Worm (Caenorhabditis elegans) whole organism, late embryonic: ENCODE results near the gene ced-8.

ENCODE experiments used
- C08G9.2 ChIP-seq: sonication (generic microtip); optimal IDR thresholded peaks from 2 replicates; lab custom pipeline; 2016; ENCODE audit warnings: mild to moderate bottlenecking, missing genetic modification characterization, moderate library complexity, missing compliant biosample characterization
- F13H6.1 ChIP-seq: sonication (generic microtip); optimal IDR thresholded peaks from 2 replicates; lab custom pipeline; 2016; ENCODE audit warnings: missing genetic modification characterization, missing compliant biosample characterization
- K02D7.2 ChIP-seq: sonication (generic microtip); optimal IDR thresholded peaks from 2 replicates; lab custom pipeline; 2017; ENCODE audit warnings: mild to moderate bottlenecking, missing genetic modification characterization, missing compliant biosample characterization
- T23F11.4 ChIP-seq: fragments of 200-800 bp; sonication (Bioruptor generic); optimal IDR thresholded peaks from 2 replicates; lab custom pipeline; 2018; ENCODE audit warnings: mild to moderate bottlenecking, missing genetic modification characterization, missing compliant biosample characterization
- Y22D7AL.16 ChIP-seq: sonication (generic microtip); optimal IDR thresholded peaks from 2 replicates; lab custom pipeline; 2016; ENCODE audit warnings: missing genetic modification characterization, missing compliant biosample characterization
- ama-1 ChIP-seq: fragments of 150-350 bp; optimal IDR thresholded peaks from 2 replicates; lab custom pipeline; 2014
- ceh-14 ChIP-seq: sonication (generic microtip); optimal IDR thresholded peaks from 2 replicates; lab custom pipeline; 2016; ENCODE audit warnings: missing genotype, missing genetic modification characterization, missing compliant biosample characterization
- ceh-19 ChIP-seq: fragments of 200-800 bp; sonication (Bioruptor generic); optimal IDR thresholded peaks from 2 replicates; lab custom pipeline; 2018; ENCODE audit warnings: mild to moderate bottlenecking, missing genetic modification characterization, missing compliant biosample characterization
- ceh-2 ChIP-seq: sonication (generic microtip); optimal IDR thresholded peaks from 2 replicates; lab custom pipeline; 2016; ENCODE audit warnings: missing genotype, missing genetic modification characterization, missing compliant biosample characterization
- ceh-22 ChIP-seq: sonication (generic microtip); optimal IDR thresholded peaks from 2 replicates; lab custom pipeline; 2017; ENCODE audit warnings: missing biosample characterization, missing genetic modification characterization
- ceh-30 ChIP-seq: fragments of 150-350 bp; optimal IDR thresholded peaks from 2 replicates; lab custom pipeline; 2014; ENCODE audit warnings: missing biosample characterization, missing genetic modification characterization
- ceh-34 ChIP-seq: sonication (generic microtip); optimal IDR thresholded peaks from 2 replicates; lab custom pipeline; 2016; ENCODE audit warnings: mild to moderate bottlenecking, missing genetic modification characterization, missing compliant biosample characterization
- ceh-45 ChIP-seq: fragments of 200-800 bp; sonication (Bioruptor generic); IDR thresholded peaks from 2 replicates; pipeline ENCODE4 v1.3.6; 2022; ENCODE audit warnings: missing genetic modification reagents, missing genetic modification characterization, missing compliant biosample characterization
- ceh-48 ChIP-seq: sonication (generic microtip); optimal IDR thresholded peaks from 2 replicates; lab custom pipeline; 2016; ENCODE audit warnings: missing genetic modification characterization, inconsistent platforms, missing compliant biosample characterization
- ceh-9 ChIP-seq: sonication (generic microtip); optimal IDR thresholded peaks from 2 replicates; lab custom pipeline; 2016; ENCODE audit warnings: mild to moderate bottlenecking, missing genetic modification characterization, inconsistent platforms, missing compliant biosample characterization
- che-1 ChIP-seq: sonication (generic microtip); optimal IDR thresholded peaks from 2 replicates; lab custom pipeline; 2016; ENCODE audit warnings: mild to moderate bottlenecking, missing genetic modification characterization, missing compliant biosample characterization
- dmd-4 ChIP-seq: sonication (generic microtip); optimal IDR thresholded peaks from 2 replicates; lab custom pipeline; 2016; ENCODE audit warnings: borderline replicate concordance, missing genetic modification characterization, missing compliant biosample characterization
- dve-1 ChIP-seq: sonication (generic microtip); optimal IDR thresholded peaks from 2 replicates; lab custom pipeline; 2017; ENCODE audit warnings: antibody characterized with exemption, mild to moderate bottlenecking, missing genetic modification characterization, missing compliant biosample characterization
- elt-4 ChIP-seq: sonication (generic microtip); optimal IDR thresholded peaks from 2 replicates; lab custom pipeline; 2016; ENCODE audit warnings: missing genetic modification characterization, missing compliant biosample characterization
- ets-4 ChIP-seq: sonication (generic microtip); optimal IDR thresholded peaks from 2 replicates; lab custom pipeline; 2016; ENCODE audit warnings: missing genetic modification characterization, missing compliant biosample characterization
- eyg-1 ChIP-seq: sonication (generic microtip); optimal IDR thresholded peaks from 2 replicates; lab custom pipeline; 2016; ENCODE audit warnings: missing genotype, missing genetic modification characterization, missing compliant biosample characterization
- fax-1 ChIP-seq: sonication (generic microtip); optimal IDR thresholded peaks from 2 replicates; lab custom pipeline; 2016; ENCODE audit warnings: missing genotype, missing genetic modification characterization, missing compliant biosample characterization
- fkh-10 ChIP-seq: fragments of 150-350 bp; optimal IDR thresholded peaks from 2 replicates; lab custom pipeline; 2014; ENCODE audit warnings: missing biosample characterization, missing genetic modification reagents, missing genetic modification characterization
- fkh-6 ChIP-seq: sonication (generic microtip); optimal IDR thresholded peaks from 2 replicates; lab custom pipeline; 2016; ENCODE audit warnings: missing genetic modification characterization, missing compliant biosample characterization
- gmeb-2 ChIP-seq: sonication (generic microtip); optimal IDR thresholded peaks from 2 replicates; lab custom pipeline; 2016; ENCODE audit warnings: missing genetic modification characterization, inconsistent platforms, missing compliant biosample characterization
- hlh-13 ChIP-seq: fragments of 200-800 bp; sonication (Bioruptor generic); optimal IDR thresholded peaks from 2 replicates; lab custom pipeline; 2018; ENCODE audit warnings: mild to moderate bottlenecking, missing genetic modification characterization, missing compliant biosample characterization
- hlh-8 ChIP-seq: sonication (generic microtip); optimal IDR thresholded peaks from 2 replicates; lab custom pipeline; 2016; ENCODE audit warnings: missing genotype, missing genetic modification characterization, missing compliant biosample characterization
- lim-6 ChIP-seq: sonication (generic microtip); optimal IDR thresholded peaks from 2 replicates; lab custom pipeline; 2016; ENCODE audit warnings: missing genetic modification characterization, missing compliant biosample characterization
- madf-2 ChIP-seq: sonication (generic microtip); optimal IDR thresholded peaks from 2 replicates; lab custom pipeline; 2017; ENCODE audit warnings: missing genetic modification characterization, missing compliant biosample characterization
- mec-3 ChIP-seq: sonication (generic microtip); optimal IDR thresholded peaks from 2 replicates; lab custom pipeline; 2016; ENCODE audit warnings: borderline replicate concordance, missing genetic modification characterization, missing compliant biosample characterization
- nfya-1 ChIP-seq: sonication (generic microtip); optimal IDR thresholded peaks from 2 replicates; lab custom pipeline; 2017; ENCODE audit warnings: missing genetic modification characterization, mild to moderate bottlenecking, missing compliant biosample characterization, antibody characterized with exemption, moderate library complexity
- nhr-11 ChIP-seq: fragments of 150-350 bp; optimal IDR thresholded peaks from 2 replicates; lab custom pipeline; 2014; ENCODE audit warnings: missing biosample characterization, missing genetic modification characterization
- odd-2 ChIP-seq: sonication (generic microtip); optimal IDR thresholded peaks from 2 replicates; lab custom pipeline; 2017; ENCODE audit warnings: antibody characterized with exemption, mild to moderate bottlenecking, missing genetic modification characterization, missing compliant biosample characterization
- pag-3 ChIP-seq: sonication (generic microtip); optimal IDR thresholded peaks from 2 replicates; lab custom pipeline; 2016; ENCODE audit warnings: missing compliant biosample characterization, missing genetic modification characterization, borderline replicate concordance
- pax-1 ChIP-seq: fragments of 150-350 bp; optimal IDR thresholded peaks from 2 replicates; lab custom pipeline; 2014; ENCODE audit warnings: missing biosample characterization, missing genetic modification characterization
- pha-4 ChIP-seq: fragments of 150-350 bp; optimal IDR thresholded peaks from 2 replicates; lab custom pipeline; 2018; ENCODE audit warnings: missing biosample characterization, missing genetic modification reagents, missing genetic modification characterization
- pqm-1 ChIP-seq: sonication (generic microtip); optimal IDR thresholded peaks from 2 replicates; lab custom pipeline; 2016; ENCODE audit warnings: missing genetic modification characterization, missing compliant biosample characterization
- rnt-1 ChIP-seq: sonication (generic microtip); optimal IDR thresholded peaks from 2 replicates; lab custom pipeline; 2016; ENCODE audit warnings: missing genetic modification characterization, missing compliant biosample characterization
- sdc-2 ChIP-seq: sonication (generic microtip); optimal IDR thresholded peaks from 2 replicates; lab custom pipeline; 2016; ENCODE audit warnings: missing genotype, missing genetic modification characterization, missing compliant biosample characterization
- sox-4 ChIP-seq: sonication (generic microtip); optimal IDR thresholded peaks from 2 replicates; lab custom pipeline; 2017; ENCODE audit warnings: mild to moderate bottlenecking, missing genetic modification characterization, inconsistent platforms, missing compliant biosample characterization
- syd-9 ChIP-seq: sonication (generic microtip); optimal IDR thresholded peaks from 2 replicates; lab custom pipeline; 2016; ENCODE audit warnings: mild to moderate bottlenecking, missing genetic modification characterization, moderate library complexity, missing compliant biosample characterization
- tbx-7 ChIP-seq: sonication (generic microtip); optimal IDR thresholded peaks from 2 replicates; lab custom pipeline; 2016; ENCODE audit warnings: missing genotype, missing genetic modification characterization, missing compliant biosample characterization
- ttx-3 ChIP-seq: sonication (generic microtip); optimal IDR thresholded peaks from 2 replicates; lab custom pipeline; 2016; ENCODE audit warnings: missing genetic modification reagents, missing genetic modification characterization, missing compliant biosample characterization
- unc-3 ChIP-seq, 2 experiments: fragments of 200-800 bp in 1 of 2; sonication (Bioruptor generic) in 1 of 2; sonication (generic microtip) in 1 of 2; conservative IDR thresholded peaks in 1 of 2; optimal IDR thresholded peaks in 1 of 2; 2 replicates each; pipeline versions ENCODE4 v1.3.6 to Lab custom; 2016 to 2022; ENCODE audit warnings: missing compliant biosample characterization in 2 of 2, missing genetic modification characterization in 2 of 2, missing genetic modification reagents in 1 of 2
- unc-42 ChIP-seq: sonication (generic microtip); optimal IDR thresholded peaks from 2 replicates; lab custom pipeline; 2016; ENCODE audit warnings: missing genotype, missing genetic modification characterization, missing compliant biosample characterization
- unc-55 ChIP-seq: sonication (generic microtip); optimal IDR thresholded peaks from 2 replicates; lab custom pipeline; 2017; ENCODE audit warnings: missing biosample characterization, missing genetic modification reagents, missing genetic modification characterization
- unc-86 ChIP-seq: sonication (generic microtip); optimal IDR thresholded peaks from 2 replicates; lab custom pipeline; 2016; ENCODE audit warnings: missing genetic modification characterization, missing compliant biosample characterization
- zip-5 ChIP-seq: sonication (generic microtip); optimal IDR thresholded peaks from 2 replicates; lab custom pipeline; 2016; ENCODE audit warnings: missing genetic modification characterization, missing compliant biosample characterization

The ced-8 gene

DNA sequence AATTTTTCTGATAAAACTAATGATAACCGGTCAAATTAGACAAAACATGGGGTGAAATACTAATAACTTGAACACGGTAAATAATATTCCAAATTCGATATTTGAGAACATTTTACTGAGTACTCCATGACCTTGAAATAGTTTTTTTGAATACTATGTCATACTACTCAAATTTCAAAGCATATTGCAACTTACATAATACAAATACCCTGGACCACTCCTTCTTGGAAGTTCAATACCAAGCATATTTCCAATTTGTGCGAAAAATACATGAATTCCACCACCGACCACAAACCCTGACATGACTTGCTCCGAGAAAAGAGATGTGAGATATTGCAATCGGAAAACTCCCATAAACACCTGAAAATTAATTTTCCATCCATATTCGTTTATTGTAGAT lies 9.9 kb downstream of the ced-8 start:
- TF ChIP-seq C08G9.2 (tag; lab: Kevin White, UChicago) (no peak), eyg-1 (no peak), ceh-48 (tag; lab: Kevin White, UChicago) (no peak)

DNA sequence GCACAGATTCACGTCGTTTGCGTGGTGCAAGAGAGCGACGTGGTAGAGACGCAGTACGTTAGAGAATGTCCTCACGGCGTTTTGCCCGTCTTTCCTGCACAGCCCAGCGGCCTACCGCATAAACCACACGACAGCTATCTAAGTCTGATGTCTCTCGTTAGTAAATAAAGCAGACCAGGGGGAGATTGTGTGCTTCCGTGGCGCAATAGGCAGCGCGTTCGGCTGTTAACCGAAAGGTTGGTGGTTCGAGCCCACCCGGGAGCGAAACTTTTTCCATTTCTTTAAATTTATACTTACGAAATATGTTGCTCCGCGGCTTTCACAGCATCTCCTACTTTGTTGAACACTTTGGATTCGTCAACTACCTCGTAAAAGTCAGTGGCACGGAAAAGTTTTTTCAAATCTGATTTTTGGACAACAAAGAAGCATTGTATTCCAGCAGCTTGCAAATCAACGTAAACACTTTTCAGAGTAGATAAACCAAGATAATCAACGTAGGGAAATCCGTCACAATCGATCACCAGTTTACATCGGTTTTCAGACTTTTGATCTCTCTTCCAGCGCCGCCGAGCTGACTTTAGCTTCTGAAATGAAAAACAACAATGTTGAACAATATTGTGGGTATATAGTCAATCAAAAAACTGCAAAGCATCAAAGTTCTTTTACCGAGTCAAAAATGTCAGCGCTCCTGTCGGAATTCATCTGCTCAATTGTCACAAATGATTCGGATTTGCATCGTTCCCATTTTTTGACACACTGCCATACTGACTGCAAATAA lies 12.2 kb downstream of the ced-8 start:
- TF ChIP-seq F13H6.1 (tag; lab: Kevin White, UChicago), result peak; percentile 94
- TF ChIP-seq ceh-19 (GFP tag; lab: Kevin White, UChicago), result peak; percentile 97
- TF ChIP-seq lim-6, result peak; percentile 88
- TF ChIP-seq nhr-11 (tag; lab: Kevin White, UChicago), result no peak
- TF ChIP-seq ceh-45 (GFP tag; lab: Robert Waterston, UW), result peak; percentile 98
- TF ChIP-seq fax-1, result peak; percentile 90
- TF ChIP-seq gmeb-2 (tag; lab: Kevin White, UChicago), result peak; percentile 92
- peak; percentile 97 for TF ChIP-seq syd-9 (tag; lab: Kevin White, UChicago)
- TF ChIP-seq zip-5 (tag; lab: Kevin White, UChicago), result peak; percentile 88
- TF ChIP-seq pha-4 (tag; lab: Kevin White, UChicago), result no peak
- peak; percentile 97 for TF ChIP-seq K02D7.2 (tag; lab: Kevin White, UChicago)
- peak; percentile 94 for TF ChIP-seq Y22D7AL.16 (tag; lab: Kevin White, UChicago)
- peak; percentile 87 for TF ChIP-seq ets-4 (tag; lab: Kevin White, UChicago)
- peak; percentile 95 for TF ChIP-seq unc-55 (GFP tag; lab: Kevin White, UChicago)
- peak; percentile 92 for TF ChIP-seq dve-1 (tag; lab: Kevin White, UChicago)
- peak; percentile 87 for TF ChIP-seq ceh-48 (tag; lab: Kevin White, UChicago)
- peak; percentile 98 for TF ChIP-seq rnt-1
- TF ChIP-seq sox-4, result peak; percentile 96
- TF ChIP-seq ceh-30, result peak; percentile 85
- TF ChIP-seq unc-3 (GFP tag; conservative IDR thresholded peaks at IDR 0.05; lab: Robert Waterston, UW), result peak; percentile 96
- TF ChIP-seq unc-3 (tag; optimal IDR thresholded peaks at IDR 0.05; lab: Kevin White, UChicago), result peak; percentile 90
- peak; percentile 77 for TF ChIP-seq tbx-7 (tag; lab: Kevin White, UChicago)
- peak; percentile 96 for TF ChIP-seq T23F11.4
- TF ChIP-seq nfya-1 (tag; lab: Kevin White, UChicago), result peak; percentile 89
- peak; percentile 93 for TF ChIP-seq dmd-4 (tag; lab: Kevin White, UChicago)
- TF ChIP-seq mec-3 (tag; lab: Kevin White, UChicago), result peak; percentile 44
- TF ChIP-seq sdc-2 (tag; lab: Kevin White, UChicago), result peak; percentile 95
- TF ChIP-seq che-1, result peak; percentile 93
- peak; percentile 84 for TF ChIP-seq C08G9.2 (tag; lab: Kevin White, UChicago)
- peak; percentile 95 for TF ChIP-seq eyg-1
- TF ChIP-seq hlh-13 (GFP tag; lab: Kevin White, UChicago), result peak; percentile 93
- TF ChIP-seq ceh-22, result peak; percentile 49
- peak; percentile 92 for TF ChIP-seq ceh-2 (tag; lab: Kevin White, UChicago)
- TF ChIP-seq hlh-8, result peak; percentile 92
- TF ChIP-seq madf-2, result peak; percentile 89
- TF ChIP-seq ceh-9 (tag; lab: Kevin White, UChicago), result peak; percentile 92
- peak; percentile 87 for TF ChIP-seq unc-42
- TF ChIP-seq odd-2, result peak; percentile 76
- TF ChIP-seq elt-4 (tag; lab: Kevin White, UChicago), result peak; percentile 74
- peak; percentile 95 for TF ChIP-seq unc-86 (tag; lab: Kevin White, UChicago)
- peak; percentile 96 for TF ChIP-seq ceh-14 (tag; lab: Kevin White, UChicago)
- TF ChIP-seq pax-1, result no peak
- peak; percentile 59 for TF ChIP-seq fkh-10
- TF ChIP-seq ama-1 (lab: Kevin White, UChicago), result no peak
- peak; percentile 46 for TF ChIP-seq pag-3 (tag; lab: Kevin White, UChicago)
- peak; percentile 88 for TF ChIP-seq pqm-1 (tag; lab: Kevin White, UChicago)
- TF ChIP-seq ceh-34 (tag; lab: Kevin White, UChicago), result peak; percentile 98
- TF ChIP-seq ttx-3 (tag; lab: Kevin White, UChicago), result peak; percentile 93
- peak; percentile 95 for TF ChIP-seq fkh-6
